Worm (Caenorhabditis elegans) whole organism, mixed stage, embryonic: Measurements from ENCODE around the gene tag-275.

Experiments
- elt-3 ChIP-seq: fragments of 150-350 bp; optimal IDR thresholded peaks from 2 replicates; lab custom pipeline; 2014; ENCODE audit warnings: missing biosample characterization, missing genetic modification characterization
- mep-1 ChIP-seq: fragments of 150-350 bp; optimal IDR thresholded peaks from 2 replicates; lab custom pipeline; 2017; ENCODE audit warnings: missing biosample characterization, missing genetic modification reagents, missing genetic modification characterization, inconsistent platforms
- nhr-237 ChIP-seq: fragments of 150-350 bp; optimal IDR thresholded peaks from 2 replicates; lab custom pipeline; 2014; ENCODE audit warnings: missing biosample characterization, missing genetic modification characterization
- sptf-1 ChIP-seq: sonication (generic microtip); optimal IDR thresholded peaks from 2 replicates; lab custom pipeline; 2017; ENCODE audit warnings: mild to moderate bottlenecking, missing genetic modification characterization, moderate library complexity, missing compliant biosample characterization
- tbx-8 ChIP-seq: fragments of 200-800 bp; sonication (Bioruptor generic); optimal IDR thresholded peaks from 2 replicates; lab custom pipeline; 2018; ENCODE audit warnings: mild to moderate bottlenecking, missing genetic modification characterization, moderate library complexity, missing compliant biosample characterization
- unc-39 ChIP-seq: fragments of 150-350 bp; optimal IDR thresholded peaks from 2 replicates; lab custom pipeline; 2014; ENCODE audit warnings: missing biosample characterization, missing genetic modification characterization

DNA sequence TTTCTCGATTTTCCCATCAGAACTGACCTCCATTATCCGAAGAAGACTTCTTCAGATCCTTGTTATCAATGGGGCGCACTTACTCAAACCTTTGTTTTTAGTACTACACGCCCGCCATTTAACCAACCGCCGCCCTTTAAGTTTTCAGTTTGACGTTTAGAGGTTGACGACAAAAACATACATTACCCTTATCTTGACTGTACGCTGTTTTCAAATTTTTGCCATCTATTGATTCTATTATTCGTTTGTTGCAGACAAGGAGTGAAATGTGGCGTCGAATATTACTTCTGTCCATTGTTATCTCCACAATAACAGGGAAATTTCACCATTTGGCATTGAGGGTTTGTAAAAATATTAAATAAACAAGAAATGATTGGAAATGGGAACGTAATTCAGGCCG, 57.3 kb downstream of the tag-275 start, which contains the start of gene C15H9.5:
- TF ChIP-seq tbx-8 (no peak), unc-39 (no peak), elt-3 (tag; lab: Kevin White, UChicago) (no peak), nhr-237 (tag; lab: Kevin White, UChicago) (no peak), mep-1 (tag; lab: Kevin White, UChicago) (no peak), sptf-1 (no peak)
